Worm (Caenorhabditis elegans): ENCODE results near the gene scl-15.

DNA sequence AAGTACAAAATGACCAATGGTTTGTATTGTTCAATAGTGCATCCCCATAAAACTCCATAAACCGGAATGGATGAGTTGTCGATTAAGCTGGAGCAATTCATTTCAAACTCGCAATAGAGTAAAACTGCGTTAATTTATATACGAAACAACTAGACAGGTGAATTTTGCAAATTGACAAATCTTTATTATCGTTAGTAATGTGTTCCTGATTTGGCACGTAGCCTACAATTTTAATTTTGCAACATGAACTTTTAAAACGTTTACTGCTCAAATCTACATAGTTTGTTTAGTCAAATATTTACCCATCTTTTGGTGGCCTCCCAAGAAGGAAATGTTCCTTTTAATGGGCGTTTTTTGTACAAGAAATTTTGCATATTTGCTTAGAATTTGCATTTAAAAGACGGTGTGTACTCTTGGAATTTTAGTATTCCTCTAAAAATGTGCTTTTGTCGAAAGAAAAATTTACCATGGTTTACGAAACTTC lies 47.4 kb downstream of the scl-15 start, which contains the start of the genes srz-67 and C17F4.11:
- TF ChIP-seq med-1 (GFP tag; optimal IDR thresholded peaks at IDR 0.05; ENCODE audit: insufficient read depth) (no peak), ref-1 (GFP tag; conservative IDR thresholded peaks at IDR 0.05) (no peak), ztf-23 (GFP tag; IDR thresholded peaks at IDR 0.05) (no peak), ztf-29 (GFP tag; IDR thresholded peaks at IDR 0.05) (no peak), tab-1 (GFP tag; IDR thresholded peaks at IDR 0.05) (no peak), cog-1 (tag; optimal IDR thresholded peaks at IDR 0.05) (no peak), flt-1 (GFP tag; IDR thresholded peaks at IDR 0.05) (no peak), klf-2 (GFP tag; conservative IDR thresholded peaks at IDR 0.05) (no peak), T22C8.4 (GFP tag; IDR thresholded peaks at IDR 0.05) (no peak)

Measured in whole organism, midembryonic.